Fruit fly (Drosophila melanogaster) whole organism, embryonic: ENCODE measurements around the gene CG2256.

Experiments used
- Abd-B ChIP-seq: fragments of 200-800 bp; sonication (Bioruptor generic); optimal IDR thresholded peaks from 2 replicates; lab custom pipeline; 2018; ENCODE audit warnings: missing biosample characterization, mild to moderate bottlenecking, missing genetic modification characterization, moderate library complexity
- CG10654 ChIP-seq: fragments of 200-800 bp; sonication (Bioruptor generic); optimal IDR thresholded peaks from 2 replicates; lab custom pipeline; 2016; ENCODE audit warnings: missing biosample characterization, missing genetic modification characterization
- CG12104 ChIP-seq: fragments of 200-800 bp; sonication (Bioruptor generic); optimal IDR thresholded peaks from 3 replicates; lab custom pipeline; 2016; ENCODE audit warnings: missing biosample characterization, missing genetic modification characterization
- CG12744 ChIP-seq: fragments of 200-800 bp; sonication (Bioruptor generic); optimal IDR thresholded peaks from 2 replicates; lab custom pipeline; 2016; ENCODE audit warnings: missing biosample characterization, missing genetic modification characterization
- CG14860 ChIP-seq: fragments of 200-800 bp; sonication (Bioruptor generic); IDR thresholded peaks from 3 replicates; pipeline ENCODE4 v1.3.6; 2022; ENCODE audit warnings: missing biosample characterization, missing genetic modification characterization; ENCODE audit not compliant: partially characterized antibody
- CG14965 ChIP-seq: fragments of 200-800 bp; sonication (Bioruptor generic); optimal IDR thresholded peaks from 2 replicates; lab custom pipeline; 2016; ENCODE audit warnings: missing biosample characterization, missing genetic modification characterization, borderline replicate concordance
- CG15479 ChIP-seq: fragments of 200-800 bp; sonication (Bioruptor generic); optimal IDR thresholded peaks from 3 replicates; lab custom pipeline; 2019; ENCODE audit warnings: missing biosample characterization, mild to moderate bottlenecking, missing genetic modification characterization, moderate library complexity
- CG17912 ChIP-seq: fragments of 200-800 bp; sonication (Bioruptor generic); optimal IDR thresholded peaks from 2 replicates; lab custom pipeline; 2018; ENCODE audit warnings: missing biosample characterization, mild to moderate bottlenecking, missing genetic modification characterization
- CG2199 ChIP-seq: fragments of 200-800 bp; sonication (Bioruptor generic); IDR thresholded peaks from 3 replicates; pipeline ENCODE4 v1.3.6; 2022; ENCODE audit warnings: missing biosample characterization, missing genetic modification characterization
- CG2712 ChIP-seq: fragments of 200-800 bp; optimal IDR thresholded peaks from 3 replicates; lab custom pipeline; 2019; ENCODE audit warnings: missing biosample characterization, mild to moderate bottlenecking, missing genetic modification characterization, moderate library complexity
- CG30020 ChIP-seq: fragments of 200-800 bp; optimal IDR thresholded peaks from 2 replicates; lab custom pipeline; 2019; ENCODE audit warnings: missing biosample characterization, mild to moderate bottlenecking, missing genetic modification characterization, moderate library complexity
- CG31224 ChIP-seq: fragments of 200-800 bp; sonication (Bioruptor generic); IDR thresholded peaks from 2 replicates; pipeline ENCODE4 v1.3.6; 2022; ENCODE audit warnings: missing biosample characterization, missing genetic modification characterization
- CG31365 ChIP-seq: fragments of 200-800 bp; sonication (Bioruptor generic); optimal IDR thresholded peaks from 2 replicates; lab custom pipeline; 2018; ENCODE audit warnings: missing biosample characterization, mild to moderate bottlenecking, missing genetic modification characterization
- CG33213 ChIP-seq: fragments of 200-800 bp; sonication (Bioruptor generic); optimal IDR thresholded peaks from 3 replicates; lab custom pipeline; 2016; ENCODE audit warnings: missing biosample characterization, missing genetic modification characterization
- CG3726 ChIP-seq: fragments of 200-800 bp; sonication (Bioruptor generic); IDR thresholded peaks from 3 replicates; pipeline ENCODE4, ENCODE4 v1.3.6; 2022; ENCODE audit warnings: missing biosample characterization, missing genetic modification characterization
- CG6791 ChIP-seq: fragments of 200-800 bp; sonication (Bioruptor generic); IDR thresholded peaks from 3 replicates; pipeline ENCODE4 v1.3.6; 2022; ENCODE audit warnings: missing biosample characterization, missing genetic modification characterization; ENCODE audit not compliant: partially characterized antibody
- CoRest ChIP-seq: fragments of 200-800 bp; sonication (Bioruptor generic); optimal IDR thresholded peaks from 3 replicates; lab custom pipeline; 2018; ENCODE audit warnings: missing biosample characterization, mild to moderate bottlenecking, missing genetic modification characterization, moderate library complexity
- CrebB ChIP-seq: fragments of 200-800 bp; sonication (Bioruptor generic); optimal IDR thresholded peaks from 3 replicates; lab custom pipeline; 2018; ENCODE audit warnings: missing biosample characterization, mild to moderate bottlenecking, missing genetic modification characterization
- D ChIP-seq, 2 experiments: fragments of 200-800 bp in 1 of 2; fragments of >200 bp in 1 of 2; sonication (Bioruptor generic) in 1 of 2; optimal IDR thresholded peaks; 2 replicates in 1 of 2; 3 replicates in 1 of 2; lab custom pipeline; 2017; ENCODE audit warnings: mild to moderate bottlenecking in 1 of 2, missing biosample characterization in 1 of 2, missing genetic modification characterization in 1 of 2, missing genetic modification reagents in 1 of 2
- D19B ChIP-seq: fragments of 200-800 bp; sonication (Bioruptor generic); optimal IDR thresholded peaks from 2 replicates; lab custom pipeline; 2017; ENCODE audit warnings: missing biosample characterization, mild to moderate bottlenecking, missing genetic modification characterization
- Fer1 ChIP-seq: fragments of 200-800 bp; sonication (Bioruptor generic); optimal IDR thresholded peaks from 2 replicates; lab custom pipeline; 2017; ENCODE audit warnings: missing biosample characterization, mild to moderate bottlenecking, missing genetic modification characterization
- H2.0 ChIP-seq: fragments of 200-800 bp; sonication (Bioruptor generic); IDR thresholded peaks from 2 replicates; pipeline ENCODE4 v1.3.6; 2022; ENCODE audit warnings: missing biosample characterization, missing genetic modification characterization
- Lpt ChIP-seq: fragments of >200 bp; optimal IDR thresholded peaks from 2 replicates; lab custom pipeline; 2018; ENCODE audit warnings: missing biosample characterization, missing genetic modification characterization
- Max ChIP-seq: fragments of 200-800 bp; sonication (Bioruptor generic); optimal IDR thresholded peaks from 2 replicates; lab custom pipeline; 2016; ENCODE audit warnings: missing biosample characterization, mild to moderate bottlenecking, missing genetic modification characterization
- NfI ChIP-seq: fragments of 200-800 bp; sonication (Bioruptor generic); optimal IDR thresholded peaks from 3 replicates; lab custom pipeline; 2018; ENCODE audit warnings: missing biosample characterization, mild to moderate bottlenecking, missing genetic modification characterization, moderate library complexity
- Spps ChIP-seq: fragments of 200-800 bp; sonication (Bioruptor generic); optimal IDR thresholded peaks from 2 replicates; lab custom pipeline; 2018; ENCODE audit warnings: missing biosample characterization, mild to moderate bottlenecking, missing genetic modification characterization
- ato ChIP-seq: fragments of 200-800 bp; sonication (Bioruptor generic); IDR thresholded peaks from 2 replicates; pipeline ENCODE4 v1.3.6; 2022; ENCODE audit warnings: missing biosample characterization, missing genetic modification characterization; ENCODE audit not compliant: partially characterized antibody
- bbx ChIP-seq: fragments of 200-800 bp; sonication (Bioruptor generic); IDR thresholded peaks from 2 replicates; pipeline ENCODE4 v1.3.6; 2022; ENCODE audit warnings: missing biosample characterization, missing genetic modification characterization; ENCODE audit not compliant: partially characterized antibody
- bsh ChIP-seq, 2 experiments: fragments of 200-800 bp; sonication (Bioruptor generic); optimal IDR thresholded peaks; 2 replicates each; lab custom pipeline; 2017 to 2018; ENCODE audit warnings: mild to moderate bottlenecking in 2 of 2, missing biosample characterization in 2 of 2, missing genetic modification characterization in 2 of 2, moderate library complexity in 1 of 2
- caup ChIP-seq: fragments of 200-800 bp; sonication (Bioruptor generic); optimal IDR thresholded peaks from 3 replicates; lab custom pipeline; 2017; ENCODE audit warnings: missing biosample characterization, mild to moderate bottlenecking, missing genetic modification characterization, moderate library complexity; ENCODE audit not compliant: severe bottlenecking
- chif ChIP-seq, 2 experiments: fragments of 200-800 bp; sonication (Bioruptor generic); optimal IDR thresholded peaks; 3 replicates each; lab custom pipeline; 2016; ENCODE audit warnings: missing biosample characterization in 2 of 2, missing genetic modification characterization in 2 of 2
- corto ChIP-seq: fragments of 200-800 bp; sonication (Bioruptor generic); optimal IDR thresholded peaks from 2 replicates; lab custom pipeline; 2016; ENCODE audit warnings: missing biosample characterization, mild to moderate bottlenecking, missing genetic modification characterization, moderate library complexity
- crp ChIP-seq, 2 experiments: fragments of 200-800 bp; sonication (Bioruptor generic); optimal IDR thresholded peaks; 2 replicates in 1 of 2; 3 replicates in 1 of 2; lab custom pipeline; 2017; ENCODE audit warnings: missing biosample characterization in 2 of 2, missing genetic modification characterization in 2 of 2, mild to moderate bottlenecking in 1 of 2, moderate library complexity in 1 of 2
- cwo ChIP-seq: fragments of 200-800 bp; sonication (Bioruptor generic); optimal IDR thresholded peaks from 3 replicates; lab custom pipeline; 2017; ENCODE audit warnings: missing biosample characterization, missing genetic modification characterization, mild to moderate bottlenecking, moderate library complexity, missing genetic modification reagents
- fd96Cb ChIP-seq: fragments of 200-800 bp; sonication (Bioruptor generic); optimal IDR thresholded peaks from 2 replicates; lab custom pipeline; 2018; ENCODE audit warnings: missing biosample characterization, mild to moderate bottlenecking, missing genetic modification characterization, moderate library complexity
- ftz-f1 ChIP-seq: fragments of 200-800 bp; sonication (Bioruptor generic); optimal IDR thresholded peaks from 2 replicates; lab custom pipeline; 2016; ENCODE audit warnings: missing biosample characterization, missing genetic modification characterization
- gt ChIP-seq: fragments of 200-800 bp; sonication (Bioruptor generic); IDR thresholded peaks from 2 replicates; pipeline ENCODE4 v1.3.6; 2022; ENCODE audit warnings: missing biosample characterization, missing genetic modification characterization
- mld ChIP-seq: fragments of 200-800 bp; sonication (Bioruptor generic); IDR thresholded peaks from 3 replicates; pipeline ENCODE4 v1.3.6; 2022; ENCODE audit warnings: missing biosample characterization, missing genetic modification characterization; ENCODE audit not compliant: partially characterized antibody
- nerfin-2 ChIP-seq: fragments of 200-800 bp; sonication (Bioruptor generic); IDR thresholded peaks from 2 replicates; pipeline ENCODE4 v1.3.6; 2022; ENCODE audit warnings: missing biosample characterization, missing genetic modification characterization; ENCODE audit not compliant: partially characterized antibody
- onecut ChIP-seq: fragments of 200-800 bp; sonication (Bioruptor generic); IDR thresholded peaks from 2 replicates; pipeline ENCODE4 v1.3.6; 2022; ENCODE audit warnings: missing biosample characterization, missing genetic modification characterization
- otp ChIP-seq: fragments of 200-800 bp; sonication (Bioruptor generic); IDR thresholded peaks from 3 replicates; pipeline ENCODE4, ENCODE4 v1.3.6; 2022; ENCODE audit warnings: missing biosample characterization, missing genetic modification characterization
- psq ChIP-seq: fragments of 200-800 bp; sonication (Bioruptor generic); optimal IDR thresholded peaks from 2 replicates; lab custom pipeline; 2017; ENCODE audit warnings: missing biosample characterization, missing genetic modification characterization
- ro ChIP-seq: fragments of 200-800 bp; sonication (Bioruptor generic); IDR thresholded peaks from 2 replicates; pipeline ENCODE4 v1.3.6; 2022; ENCODE audit warnings: missing biosample characterization, missing genetic modification characterization
- row ChIP-seq: fragments of 200-800 bp; sonication (Bioruptor generic); IDR thresholded peaks from 3 replicates; pipeline ENCODE4 v1.3.6; 2022; ENCODE audit warnings: missing biosample characterization, missing genetic modification characterization
- shn ChIP-seq: fragments of 200-800 bp; sonication (Bioruptor generic); optimal IDR thresholded peaks from 3 replicates; lab custom pipeline; 2016; ENCODE audit warnings: missing biosample characterization, missing genetic modification characterization
- sob ChIP-seq: fragments of 200-800 bp; sonication (Bioruptor generic); IDR thresholded peaks from 2 replicates; pipeline ENCODE4 v1.3.6; 2022; ENCODE audit warnings: missing biosample characterization, missing genetic modification characterization
- zfh2 ChIP-seq: fragments of 200-800 bp; sonication (Bioruptor generic); optimal IDR thresholded peaks from 2 replicates; lab custom pipeline; 2016; ENCODE audit warnings: missing biosample characterization, missing genetic modification characterization

Gene CG2256

dm6 chrX:8100026-8100825 is 13.2 kb upstream of the CG2256 start (continued):
- peak; percentile 77 for TF ChIP-seq CoRest
- no peak for TF ChIP-seq CG15479 (GFP tag; lab: Kevin White, UChicago)
- TF ChIP-seq CG2199 (GFP tag; lab: Robert Waterston, UW) = peak; percentile 90
- TF ChIP-seq CG33213 (GFP tag; lab: Kevin White, UChicago) = no peak
- no peak for TF ChIP-seq D (optimal IDR thresholded peaks at IDR 0.05; lab: Kevin White, UChicago)
- peak; percentile 78 for TF ChIP-seq D (GFP tag; optimal IDR thresholded peaks at IDR 0.05; lab: Kevin White, UChicago)
- TF ChIP-seq CG12104 (GFP tag; lab: Kevin White, UChicago) = peak; percentile 68
- TF ChIP-seq CG3726 (GFP tag; lab: Robert Waterston, UW) = peak; percentile 78; the same call in 1 of the 3 replicates
- no peak for TF ChIP-seq Lpt (GFP tag; lab: Kevin White, UChicago)
- TF ChIP-seq zfh2 = peak; percentile 43
- TF ChIP-seq caup = peak; percentile 87
- peak; percentile 65 for TF ChIP-seq CG10654
- peak; percentile 38; the same call in 1 of the 2 replicates for TF ChIP-seq gt
- no peak for TF ChIP-seq mld (GFP tag; lab: Robert Waterston, UW)
- TF ChIP-seq cwo (GFP tag; lab: Kevin White, UChicago) = peak; percentile 84
- peak; percentile 82 for TF ChIP-seq fd96Cb
- peak; percentile 82 for TF ChIP-seq otp (GFP tag; lab: Robert Waterston, UW)
- TF ChIP-seq CG30020 (tag; lab: Kevin White, UChicago) = no peak
- TF ChIP-seq H2.0 = peak; percentile 82
- TF ChIP-seq Spps (tag; lab: Kevin White, UChicago) = peak; percentile 58
- peak in 1 of 2 experiments; percentile 11 for TF ChIP-seq crp (GFP tag; optimal IDR thresholded peaks at IDR 0.05; lab: Kevin White, UChicago)
- peak in 1 of 2 experiments; percentile 54 for TF ChIP-seq chif (GFP tag; optimal IDR thresholded peaks at IDR 0.05; lab: Kevin White, UChicago)
- TF ChIP-seq psq (GFP tag; lab: Kevin White, UChicago) = peak; percentile 46
- TF ChIP-seq sob (GFP tag; lab: Robert Waterston, UW) = peak; percentile 89
- no peak for TF ChIP-seq shn (GFP tag; lab: Kevin White, UChicago)
- TF ChIP-seq CG31365 (tag; lab: Kevin White, UChicago) = peak; percentile 37
- TF ChIP-seq Max (GFP tag; lab: Kevin White, UChicago) = peak; percentile 68
- TF ChIP-seq CG12744 (GFP tag; lab: Kevin White, UChicago) = peak; percentile 53
- TF ChIP-seq CG31224 = peak; percentile 47; the same call in 1 of the 2 replicates
- TF ChIP-seq CG14965 = no peak
- TF ChIP-seq CrebB = peak; percentile 74
- TF ChIP-seq corto (GFP tag; lab: Kevin White, UChicago) = peak; percentile 35
- TF ChIP-seq NfI = peak; percentile 77
- no peak for TF ChIP-seq ftz-f1 (GFP tag; lab: Kevin White, UChicago)
- TF ChIP-seq CG14860 (GFP tag; lab: Robert Waterston, UW) = no peak
- no peak for TF ChIP-seq nerfin-2 (GFP tag; lab: Robert Waterston, UW)
- 0 out of 2 replicates have a peak, but pooled peaks have one; percentile 41 for TF ChIP-seq ro (GFP tag; lab: Robert Waterston, UW)
- TF ChIP-seq CG2712 = peak; percentile 87
- TF ChIP-seq row = peak; percentile 92
- TF ChIP-seq Fer1 (GFP tag; lab: Kevin White, UChicago) = peak; percentile 92
- peak; percentile 46 for TF ChIP-seq Abd-B (GFP tag; lab: Kevin White, UChicago)
- TF ChIP-seq ato (GFP tag; lab: Robert Waterston, UW) = no peak
- peak; percentile 62 to 90 for TF ChIP-seq bsh (GFP tag; optimal IDR thresholded peaks at IDR 0.05; lab: Kevin White, UChicago)
- TF ChIP-seq CG6791 (GFP tag; lab: Robert Waterston, UW) = no peak
- TF ChIP-seq bbx (GFP tag; lab: Robert Waterston, UW) = no peak
- TF ChIP-seq CG17912 = no peak
- TF ChIP-seq onecut (GFP tag; lab: Robert Waterston, UW) = peak; percentile 69
- peak; percentile 45 for TF ChIP-seq D19B (GFP tag; lab: Kevin White, UChicago)
